Worm (Caenorhabditis elegans) whole organism, late embryonic: ENCODE results near the gene sod-4.

ENCODE experiments used
- ceh-18 ChIP-seq: sonication (generic microtip); optimal IDR thresholded peaks from 2 replicates; lab custom pipeline; 2016; ENCODE audit warnings: missing genetic modification characterization, missing compliant biosample characterization
- hlh-15 ChIP-seq: sonication (generic microtip); optimal IDR thresholded peaks from 2 replicates; lab custom pipeline; 2016; ENCODE audit warnings: missing genetic modification characterization, missing compliant biosample characterization
- lim-6 ChIP-seq: sonication (generic microtip); optimal IDR thresholded peaks from 2 replicates; lab custom pipeline; 2016; ENCODE audit warnings: missing genetic modification characterization, missing compliant biosample characterization
- nfya-1 ChIP-seq: sonication (generic microtip); optimal IDR thresholded peaks from 2 replicates; lab custom pipeline; 2017; ENCODE audit warnings: missing genetic modification characterization, mild to moderate bottlenecking, missing compliant biosample characterization, antibody characterized with exemption, moderate library complexity
- pag-3 ChIP-seq: sonication (generic microtip); optimal IDR thresholded peaks from 2 replicates; lab custom pipeline; 2016; ENCODE audit warnings: missing compliant biosample characterization, missing genetic modification characterization, borderline replicate concordance
- rnt-1 ChIP-seq: sonication (generic microtip); optimal IDR thresholded peaks from 2 replicates; lab custom pipeline; 2016; ENCODE audit warnings: missing genetic modification characterization, missing compliant biosample characterization

ce11 chrIII:9497412-9497811 is 2.8 kb downstream of the sod-4 start:
- no peak for TF ChIP-seq nfya-1 (tag; lab: Kevin White, UChicago)
- TF ChIP-seq hlh-15 (tag; lab: Kevin White, UChicago) = no peak
- no peak for TF ChIP-seq lim-6 (tag; lab: Kevin White, UChicago)
- TF ChIP-seq rnt-1 (tag; lab: Kevin White, UChicago) = no peak
- no peak for TF ChIP-seq ceh-18 (tag; lab: Kevin White, UChicago)
- TF ChIP-seq pag-3 (tag; lab: Kevin White, UChicago) = no peak
